Worm (Caenorhabditis elegans) whole organism, L2 larva: Measurements from ENCODE around the gene scl-2.

Source experiments
- C34F6.9 ChIP-seq: fragments of 150-350 bp; optimal IDR thresholded peaks from 2 replicates; lab custom pipeline; 2014; ENCODE audit warnings: missing biosample characterization, missing genetic modification characterization
- R02D3.7 ChIP-seq: fragments of 150-350 bp; optimal IDR thresholded peaks from 2 replicates; lab custom pipeline; 2014; ENCODE audit warnings: missing biosample characterization, missing genetic modification characterization
- ZK546.5 ChIP-seq: sonication (generic microtip); optimal IDR thresholded peaks from 2 replicates; lab custom pipeline; 2017; ENCODE audit warnings: missing biosample characterization, missing genetic modification characterization
- alr-1 ChIP-seq: fragments of 150-350 bp; optimal IDR thresholded peaks from 2 replicates; lab custom pipeline; 2014; ENCODE audit warnings: missing biosample characterization, missing genetic modification characterization
- aly-2 ChIP-seq: fragments of 150-350 bp; optimal IDR thresholded peaks from 2 replicates; lab custom pipeline; 2014; ENCODE audit warnings: missing biosample characterization, missing genetic modification characterization
- ama-1 ChIP-seq: fragments of 150-350 bp; optimal IDR thresholded peaks from 2 replicates; lab custom pipeline; 2018; ENCODE audit warnings: inconsistent platforms
- blmp-1 ChIP-seq: sonication (generic microtip); optimal IDR thresholded peaks from 2 replicates; lab custom pipeline; 2017; ENCODE audit warnings: missing genetic modification characterization, mild to moderate bottlenecking, missing compliant biosample characterization, antibody characterized with exemption, moderate library complexity; ENCODE audit not compliant: insufficient read depth
- ceh-16 ChIP-seq: fragments of 150-350 bp; optimal IDR thresholded peaks from 2 replicates; lab custom pipeline; 2014; ENCODE audit warnings: missing biosample characterization, missing genetic modification characterization
- ceh-82 ChIP-seq: fragments of 150-350 bp; optimal IDR thresholded peaks from 2 replicates; lab custom pipeline; 2014; ENCODE audit warnings: missing biosample characterization, missing genetic modification characterization
- crh-2 ChIP-seq: sonication (generic microtip); optimal IDR thresholded peaks from 2 replicates; lab custom pipeline; 2017; ENCODE audit warnings: missing biosample characterization, missing genetic modification characterization
- dmd-4 ChIP-seq: sonication (generic microtip); optimal IDR thresholded peaks from 2 replicates; lab custom pipeline; 2017; ENCODE audit warnings: missing biosample characterization, missing genetic modification characterization
- egl-27 ChIP-seq: sonication (generic microtip); optimal IDR thresholded peaks from 3 replicates; lab custom pipeline; 2017; ENCODE audit warnings: missing biosample characterization, missing genetic modification reagents, missing genetic modification characterization
- elt-1 ChIP-seq: fragments of 150-350 bp; optimal IDR thresholded peaks from 2 replicates; lab custom pipeline; 2014; ENCODE audit warnings: missing biosample characterization, missing genetic modification characterization
- elt-3 ChIP-seq: sonication (generic microtip); optimal IDR thresholded peaks from 2 replicates; lab custom pipeline; 2017; ENCODE audit warnings: missing biosample characterization, missing genetic modification characterization
- gmeb-1 ChIP-seq: fragments of 150-350 bp; optimal IDR thresholded peaks from 2 replicates; lab custom pipeline; 2014; ENCODE audit warnings: missing biosample characterization, missing genetic modification characterization
- lin-11 ChIP-seq: fragments of 150-350 bp; sonication (generic microtip); optimal IDR thresholded peaks from 2 replicates; lab custom pipeline; 2014; ENCODE audit warnings: missing biosample characterization, missing genetic modification characterization, inconsistent platforms, mixed read lengths
- lin-39 ChIP-seq: fragments of 150-350 bp; optimal IDR thresholded peaks from 2 replicates; lab custom pipeline; 2014; ENCODE audit warnings: missing biosample characterization, missing genetic modification reagents, missing genetic modification characterization
- mab-5 ChIP-seq: fragments of 150-350 bp; optimal IDR thresholded peaks from 2 replicates; lab custom pipeline; 2014; ENCODE audit warnings: missing biosample characterization, missing genetic modification characterization
- mbf-1 ChIP-seq: sonication (generic microtip); optimal IDR thresholded peaks from 2 replicates; lab custom pipeline; 2017; ENCODE audit warnings: missing biosample characterization, missing genetic modification characterization
- mdl-1 ChIP-seq, 2 experiments: fragments of 150-350 bp in 1 of 2; sonication (generic microtip) in 1 of 2; optimal IDR thresholded peaks; 2 replicates each; lab custom pipeline; 2017; ENCODE audit warnings: missing biosample characterization in 2 of 2, missing genetic modification characterization in 2 of 2
- nhr-10 ChIP-seq: sonication (generic microtip); optimal IDR thresholded peaks from 2 replicates; lab custom pipeline; 2017; ENCODE audit warnings: missing biosample characterization, missing genetic modification characterization
- nhr-11 ChIP-seq: fragments of 150-350 bp; optimal IDR thresholded peaks from 2 replicates; lab custom pipeline; 2014; ENCODE audit warnings: missing biosample characterization, missing genetic modification characterization
- nhr-12 ChIP-seq: fragments of 150-350 bp; optimal IDR thresholded peaks from 2 replicates; lab custom pipeline; 2014; ENCODE audit warnings: missing biosample characterization, missing genetic modification characterization
- nhr-129 ChIP-seq: fragments of 150-350 bp; optimal IDR thresholded peaks from 2 replicates; lab custom pipeline; 2014; ENCODE audit warnings: missing biosample characterization, missing genetic modification characterization
- nhr-21 ChIP-seq: fragments of 150-350 bp; optimal IDR thresholded peaks from 2 replicates; lab custom pipeline; 2014; ENCODE audit warnings: missing biosample characterization, missing genetic modification characterization
- nhr-23 ChIP-seq: fragments of 150-350 bp; optimal IDR thresholded peaks from 2 replicates; lab custom pipeline; 2014; ENCODE audit warnings: missing biosample characterization, missing genetic modification reagents, missing genetic modification characterization
- nhr-237 ChIP-seq: fragments of 150-350 bp; optimal IDR thresholded peaks from 2 replicates; lab custom pipeline; 2014; ENCODE audit warnings: missing biosample characterization, missing genetic modification characterization
- nhr-25 ChIP-seq: fragments of 150-350 bp; sonication (generic microtip); optimal IDR thresholded peaks from 3 replicates; lab custom pipeline; 2014; ENCODE audit warnings: missing biosample characterization, missing genetic modification characterization
- nhr-6 ChIP-seq: fragments of 150-350 bp; optimal IDR thresholded peaks from 2 replicates; lab custom pipeline; 2014; ENCODE audit warnings: missing biosample characterization, missing genetic modification characterization
- nhr-77 ChIP-seq: fragments of 150-350 bp; optimal IDR thresholded peaks from 2 replicates; lab custom pipeline; 2014; ENCODE audit warnings: missing biosample characterization, missing genetic modification characterization
- peb-1 ChIP-seq: fragments of 150-350 bp; optimal IDR thresholded peaks from 2 replicates; lab custom pipeline; 2014; ENCODE audit warnings: missing biosample characterization, missing genetic modification characterization
- sem-4 ChIP-seq: fragments of 150-350 bp; optimal IDR thresholded peaks from 2 replicates; lab custom pipeline; 2014; ENCODE audit warnings: missing biosample characterization, missing genetic modification reagents, missing genetic modification characterization
- skn-1 ChIP-seq: sonication (generic microtip); optimal IDR thresholded peaks from 2 replicates; lab custom pipeline; 2017; ENCODE audit warnings: missing biosample characterization, missing genetic modification characterization
- sma-3 ChIP-seq: sonication (generic microtip); optimal IDR thresholded peaks from 2 replicates; lab custom pipeline; 2016; ENCODE audit warnings: missing genetic modification reagents, missing genetic modification characterization, missing compliant biosample characterization
- sma-9 ChIP-seq, 2 experiments: fragments of 150-350 bp in 1 of 2; sonication (generic microtip) in 1 of 2; optimal IDR thresholded peaks; 2 replicates each; lab custom pipeline; 2014 to 2016; ENCODE audit warnings: missing genetic modification characterization in 2 of 2, mild to moderate bottlenecking in 1 of 2, missing biosample characterization in 1 of 2, missing compliant biosample characterization in 1 of 2, missing genetic modification reagents in 1 of 2, moderate library complexity in 1 of 2
- snpc-4 ChIP-seq: fragments of 150-350 bp; optimal IDR thresholded peaks from 2 replicates; lab custom pipeline; 2014; ENCODE audit warnings: missing biosample characterization, missing genetic modification characterization
- unc-39 ChIP-seq: fragments of 150-350 bp; optimal IDR thresholded peaks from 2 replicates; lab custom pipeline; 2014; ENCODE audit warnings: missing biosample characterization, missing genetic modification characterization
- unc-55 ChIP-seq: fragments of 150-350 bp; sonication (generic microtip); optimal IDR thresholded peaks from 3 replicates; lab custom pipeline; 2014; ENCODE audit warnings: missing biosample characterization, missing genetic modification reagents, missing genetic modification characterization
- unc-62 ChIP-seq: fragments of 150-350 bp; optimal IDR thresholded peaks from 2 replicates; lab custom pipeline; 2014; ENCODE audit warnings: missing biosample characterization, missing genetic modification reagents, missing genetic modification characterization
- zag-1 ChIP-seq: fragments of 150-350 bp; optimal IDR thresholded peaks from 2 replicates; lab custom pipeline; 2014; ENCODE audit warnings: missing biosample characterization, missing genetic modification characterization
- ztf-1 ChIP-seq: fragments of 200-800 bp; sonication (Bioruptor generic); conservative IDR thresholded peaks from 2 replicates; pipeline ENCODE4 v1.3.6; 2022; ENCODE audit warnings: missing genetic modification characterization, missing compliant biosample characterization
- ztf-11 ChIP-seq: sonication (generic microtip); optimal IDR thresholded peaks from 2 replicates; lab custom pipeline; 2017; ENCODE audit warnings: missing biosample characterization, missing genetic modification characterization
- ztf-4 ChIP-seq: fragments of 150-350 bp; optimal IDR thresholded peaks from 2 replicates; lab custom pipeline; 2014; ENCODE audit warnings: missing biosample characterization, missing genetic modification characterization

Gene scl-2

DNA sequence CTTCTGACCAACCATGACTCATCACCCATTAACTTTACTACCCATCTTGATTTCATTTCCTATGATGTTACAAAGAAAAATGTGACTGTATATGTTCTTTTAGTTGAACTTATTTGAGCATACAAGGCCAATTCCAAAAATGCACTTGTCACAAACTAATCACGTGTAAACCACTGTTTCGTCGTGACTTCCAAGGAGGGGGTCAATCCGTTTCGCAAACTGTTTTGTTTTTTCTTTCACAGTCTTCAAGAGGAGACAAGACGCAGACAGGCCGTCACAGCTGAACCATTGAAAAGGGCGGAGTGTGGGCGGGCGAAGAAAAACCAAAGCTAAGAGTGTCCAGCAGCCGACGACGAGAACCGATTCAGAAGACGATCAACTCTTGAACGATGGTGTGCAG lies 21.6 kb downstream of the scl-2 start, which contains the start of gene C39E9.8 (continued):
- TF ChIP-seq zag-1 (tag; lab: Kevin White, UChicago) (no peak), C34F6.9 (tag; lab: Kevin White, UChicago) (no peak), skn-1 (tag; lab: Kevin White, UChicago) (no peak), lin-39 (no peak), R02D3.7 (tag; lab: Kevin White, UChicago) (no peak), unc-55 (GFP tag; lab: Kevin White, UChicago) (no peak), gmeb-1 (no peak), ceh-16 (tag; lab: Kevin White, UChicago) (no peak), nhr-21 (tag; lab: Kevin White, UChicago) (peak; percentile 52), sem-4 (tag; lab: Kevin White, UChicago) (no peak), mab-5 (no peak), lin-11 (tag; lab: Kevin White, UChicago) (no peak), nhr-77 (tag; lab: Kevin White, UChicago) (no peak), sma-3 (GFP tag; lab: Kevin White, UChicago) (peak; percentile 77), nhr-237 (tag; lab: Kevin White, UChicago) (no peak), alr-1 (no peak), unc-39 (no peak), unc-62 (no peak), snpc-4 (tag; lab: Kevin White, UChicago) (no peak), ztf-4 (tag; lab: Kevin White, UChicago) (no peak), crh-2 (no peak), ztf-11 (tag; lab: Kevin White, UChicago) (no peak), egl-27 (tag; lab: Kevin White, UChicago) (peak; percentile 13), sma-9 (GFP tag; optimal IDR thresholded peaks at IDR 0.05; lab: Kevin White, UChicago) (peak; percentile 74), sma-9 (tag; optimal IDR thresholded peaks at IDR 0.05; lab: Kevin White, UChicago) (peak; percentile 1), nhr-23 (tag; lab: Kevin White, UChicago) (no peak), nhr-129 (peak; percentile 71), elt-3 (no peak), blmp-1 (tag; lab: Kevin White, UChicago) (peak; percentile 48)
- TF ChIP-seq, all 48 proteins: peak for 10

- no peak for TF ChIP-seq ztf-4 (tag; lab: Kevin White, UChicago)
- TF ChIP-seq ceh-16 (tag; lab: Kevin White, UChicago), result no peak
- TF ChIP-seq lin-11 (tag; lab: Kevin White, UChicago), result no peak
- TF ChIP-seq nhr-6, result no peak
- TF ChIP-seq unc-39, result no peak
- TF ChIP-seq C34F6.9 (tag; lab: Kevin White, UChicago), result no peak
- peak; percentile 98 for TF ChIP-seq nhr-129
- TF ChIP-seq ceh-82, result no peak
- TF ChIP-seq egl-27 (tag; lab: Kevin White, UChicago), result no peak
- TF ChIP-seq nhr-10 (tag; lab: Kevin White, UChicago), result no peak
- TF ChIP-seq unc-55 (GFP tag; lab: Kevin White, UChicago), result no peak
- no peak for TF ChIP-seq unc-62
- no peak for TF ChIP-seq elt-1
- TF ChIP-seq sma-9 (GFP tag; optimal IDR thresholded peaks at IDR 0.05; lab: Kevin White, UChicago), result no peak
- TF ChIP-seq sma-9 (tag; optimal IDR thresholded peaks at IDR 0.05; lab: Kevin White, UChicago), result no peak
- TF ChIP-seq elt-3, result no peak
- TF ChIP-seq ztf-11 (tag; lab: Kevin White, UChicago), result no peak
- TF ChIP-seq nhr-21 (tag; lab: Kevin White, UChicago), result peak; percentile 55
- no peak for TF ChIP-seq R02D3.7 (tag; lab: Kevin White, UChicago)
- peak; percentile 36 for TF ChIP-seq sma-3 (GFP tag; lab: Kevin White, UChicago)
- TF ChIP-seq skn-1 (tag; lab: Kevin White, UChicago), result no peak
- TF ChIP-seq sem-4 (tag; lab: Kevin White, UChicago), result no peak
- peak; percentile 35 for TF ChIP-seq nhr-11
- TF ChIP-seq ztf-1 (GFP tag; lab: Robert Waterston, UW), result no peak
- no peak for TF ChIP-seq mab-5
- TF ChIP-seq nhr-23 (tag; lab: Kevin White, UChicago), result no peak
- TF ChIP-seq nhr-237 (tag; lab: Kevin White, UChicago), result no peak
- no peak for TF ChIP-seq zag-1 (tag; lab: Kevin White, UChicago)
- TF ChIP-seq mdl-1 (tag; optimal IDR thresholded peaks at IDR 0.05; lab: Kevin White, UChicago), result no peak
- TF ChIP-seq nhr-12 (tag; lab: Kevin White, UChicago), result no peak
- no peak for TF ChIP-seq crh-2
- TF ChIP-seq peb-1 (tag; lab: Kevin White, UChicago), result no peak
- no peak for TF ChIP-seq ama-1 (lab: Kevin White, UChicago)
- no peak for TF ChIP-seq snpc-4 (tag; lab: Kevin White, UChicago)
- no peak for TF ChIP-seq lin-39
- peak; percentile 66 for TF ChIP-seq nhr-25 (tag; lab: Kevin White, UChicago)
- no peak for TF ChIP-seq ZK546.5 (tag; lab: Kevin White, UChicago)
- no peak for TF ChIP-seq alr-1
- no peak for TF ChIP-seq nhr-77 (tag; lab: Kevin White, UChicago)
- TF ChIP-seq mbf-1 (tag; lab: Kevin White, UChicago), result no peak
- no peak for TF ChIP-seq dmd-4 (tag; lab: Kevin White, UChicago)
- TF ChIP-seq aly-2, result no peak
These were observed 22.7 kb downstream of the scl-2 start for ce11 chrIV:13080185-13080584.
